Fruit fly (Drosophila melanogaster) whole organism, wandering third instar larva: Measurements from ENCODE around the gene CG32694.

Source experiments
- Abd-B ChIP-seq: fragments of >200 bp; optimal IDR thresholded peaks from 2 replicates; lab custom pipeline; 2017; ENCODE audit warnings: missing biosample characterization, missing genetic modification characterization
- CG9705 ChIP-seq: fragments of 200-800 bp; sonication (Bioruptor generic); optimal IDR thresholded peaks from 2 replicates; lab custom pipeline; 2018; ENCODE audit warnings: missing biosample characterization, mild to moderate bottlenecking, missing genetic modification characterization
- CrebA ChIP-seq: fragments of 200-800 bp; sonication (Bioruptor generic); optimal IDR thresholded peaks from 2 replicates; lab custom pipeline; 2016; ENCODE audit warnings: missing biosample characterization, mild to moderate bottlenecking, missing genetic modification characterization, borderline replicate concordance
- Dif ChIP-seq: fragments of 200-275, 200-300 bp; sonication (Bioruptor generic); optimal IDR thresholded peaks from 2 replicates; lab custom pipeline; 2018; ENCODE audit warnings: missing biosample characterization, missing genetic modification characterization; ENCODE audit not compliant: partially characterized antibody
- GATAd ChIP-seq: sonication (Bioruptor generic); optimal IDR thresholded peaks from 2 replicates; lab custom pipeline; 2016; ENCODE audit warnings: missing biosample characterization, missing genetic modification characterization
- HLH106 ChIP-seq: fragments of 200-800 bp; optimal IDR thresholded peaks from 3 replicates; lab custom pipeline; 2019; ENCODE audit warnings: missing biosample characterization, mild to moderate bottlenecking, missing genetic modification characterization, moderate library complexity
- Hnf4 ChIP-seq: fragments of 200-800 bp; sonication (Bioruptor generic); optimal IDR thresholded peaks from 2 replicates; lab custom pipeline; 2016; ENCODE audit warnings: missing biosample characterization, mild to moderate bottlenecking, missing genetic modification characterization
- Hr83 ChIP-seq: fragments of 200-300 bp; sonication (Bioruptor generic); optimal IDR thresholded peaks from 2 replicates; lab custom pipeline; 2016; ENCODE audit warnings: missing biosample characterization, mild to moderate bottlenecking, missing genetic modification characterization, moderate library complexity; ENCODE audit not compliant: poor library complexity, severe bottlenecking
- Jra ChIP-seq: sonication (Bioruptor generic); optimal IDR thresholded peaks from 2 replicates; lab custom pipeline; 2016; ENCODE audit warnings: missing biosample characterization, missing genetic modification characterization
- Mio ChIP-seq: sonication (Bioruptor generic); optimal IDR thresholded peaks from 2 replicates; lab custom pipeline; 2016; ENCODE audit warnings: missing biosample characterization, missing genetic modification characterization
- Myc ChIP-seq: fragments of >200 bp; optimal IDR thresholded peaks from 2 replicates; lab custom pipeline; 2017
- N ChIP-seq: fragments of >200 bp; optimal IDR thresholded peaks from 2 replicates; lab custom pipeline; 2018; ENCODE audit warnings: missing biosample characterization, missing external identifiers, missing genetic modification characterization
- OdsH ChIP-seq: fragments of 200-800 bp; sonication (Bioruptor generic); optimal IDR thresholded peaks from 2 replicates; lab custom pipeline; 2016; ENCODE audit warnings: missing biosample characterization, mild to moderate bottlenecking, missing genetic modification characterization
- Rel ChIP-seq, 2 experiments: fragments of 200-800 bp; sonication (Bioruptor generic) in 1 of 2; optimal IDR thresholded peaks; 2 replicates in 1 of 2; 3 replicates in 1 of 2; lab custom pipeline; 2016 to 2019; ENCODE audit warnings: mild to moderate bottlenecking in 2 of 2, missing biosample characterization in 2 of 2, missing genetic modification characterization in 2 of 2, moderate library complexity in 1 of 2
- Sp1 ChIP-seq: fragments of 200-800 bp; sonication (Bioruptor generic); optimal IDR thresholded peaks from 3 replicates; lab custom pipeline; 2019; ENCODE audit warnings: missing biosample characterization, mild to moderate bottlenecking, missing genetic modification characterization, moderate library complexity
- br ChIP-seq: fragments of 200-800 bp; sonication (Bioruptor generic); optimal IDR thresholded peaks from 2 replicates; lab custom pipeline; 2016; ENCODE audit warnings: missing biosample characterization, missing genetic modification characterization
- dl ChIP-seq, 2 experiments: fragments of 175-275, 200-275 bp in 1 of 2; fragments of 200-275 bp in 1 of 2; sonication (Bioruptor generic); optimal IDR thresholded peaks; lab custom pipeline; 2018; ENCODE audit warnings: mild to moderate bottlenecking in 2 of 2, missing biosample characterization in 2 of 2, missing genetic modification characterization in 2 of 2, moderate library complexity in 2 of 2; ENCODE audit not compliant: partially characterized antibody in 2 of 2, insufficient read depth in 1 of 2
- dmrt93B ChIP-seq: fragments of 200-800 bp; sonication (Bioruptor generic); optimal IDR thresholded peaks from 2 replicates; lab custom pipeline; 2018; ENCODE audit warnings: missing biosample characterization, mild to moderate bottlenecking, missing genetic modification characterization
- dsf ChIP-seq: sonication (Bioruptor generic); optimal IDR thresholded peaks from 2 replicates; lab custom pipeline; 2016; ENCODE audit warnings: missing biosample characterization, missing genetic modification characterization, borderline replicate concordance
- ey ChIP-seq: fragments of 200-800 bp; sonication (Bioruptor generic); optimal IDR thresholded peaks from 2 replicates; lab custom pipeline; 2016; ENCODE audit warnings: missing biosample characterization, missing genetic modification characterization
- foxo ChIP-seq, 2 experiments: fragments of 200-800 bp; sonication (Bioruptor generic); optimal IDR thresholded peaks; 2 replicates in 1 of 2; 3 replicates in 1 of 2; lab custom pipeline; 2016 to 2017; ENCODE audit warnings: missing biosample characterization in 2 of 2, missing genetic modification characterization in 2 of 2
- fru ChIP-seq: fragments of 200-800 bp; sonication (Bioruptor generic); optimal IDR thresholded peaks from 3 replicates; lab custom pipeline; 2016; ENCODE audit warnings: missing biosample characterization, mild to moderate bottlenecking, missing genetic modification characterization
- h ChIP-seq: fragments of 200-800 bp; sonication (Bioruptor generic); optimal IDR thresholded peaks from 3 replicates; lab custom pipeline; 2016; ENCODE audit warnings: missing biosample characterization, mild to moderate bottlenecking, missing genetic modification characterization
- jim ChIP-seq: fragments of 175-275, 200-325 bp; sonication (Bioruptor generic); optimal IDR thresholded peaks from 2 replicates; lab custom pipeline; 2016; ENCODE audit warnings: missing biosample characterization, mild to moderate bottlenecking, missing genetic modification characterization
- lola ChIP-seq: fragments of >200 bp; optimal IDR thresholded peaks from 2 replicates; lab custom pipeline; 2017; ENCODE audit warnings: missing biosample characterization, missing genetic modification characterization
- pan ChIP-seq: fragments of >200 bp; optimal IDR thresholded peaks from 2 replicates; lab custom pipeline; 2017
- psq ChIP-seq: fragments of 200-800 bp; sonication (Bioruptor generic); optimal IDR thresholded peaks from 3 replicates; lab custom pipeline; 2017; ENCODE audit warnings: missing biosample characterization, mild to moderate bottlenecking, missing genetic modification characterization, moderate library complexity
- rgr ChIP-seq: fragments of 200-800 bp; sonication (Bioruptor generic); optimal IDR thresholded peaks from 3 replicates; lab custom pipeline; 2016; ENCODE audit warnings: missing biosample characterization, mild to moderate bottlenecking, missing genetic modification characterization
- sage ChIP-seq: fragments of 200-800 bp; sonication (Bioruptor generic); optimal IDR thresholded peaks from 2 replicates; lab custom pipeline; 2016; ENCODE audit warnings: missing biosample characterization, mild to moderate bottlenecking, missing genetic modification characterization
- sv ChIP-seq: fragments of 200-800 bp; sonication (Bioruptor generic); optimal IDR thresholded peaks from 3 replicates; lab custom pipeline; 2016; ENCODE audit warnings: missing biosample characterization, missing genetic modification characterization
- tai ChIP-seq: sonication (Bioruptor generic); optimal IDR thresholded peaks from 2 replicates; lab custom pipeline; 2016; ENCODE audit warnings: missing biosample characterization, missing genetic modification characterization
- woc ChIP-seq: sonication (Bioruptor generic); optimal IDR thresholded peaks from 2 replicates; lab custom pipeline; 2016; ENCODE audit warnings: missing biosample characterization, mild to moderate bottlenecking, missing genetic modification characterization

The CG32694 gene

dm6 chrX:10008576-10009260 is 19.2 kb downstream of the CG32694 start, which contains the start of gene CG33557:
TSS of gene CG33557 (plus strand) at chrX:10009210.
- TF ChIP-seq OdsH (GFP tag; lab: Kevin White, UChicago) (no peak), CG9705 (no peak), lola (GFP tag; lab: Kevin White, UChicago) (no peak), dmrt93B (GFP tag; lab: Kevin White, UChicago) (no peak), dl (GFP tag; optimal IDR thresholded peaks at IDR 0.05; lab: Kevin White, UChicago; ENCODE audit: insufficient read depth in 1 of 2, partially characterized antibody in 2 of 2) (no peak), fru (GFP tag; lab: Kevin White, UChicago) (no peak), foxo (GFP tag; optimal IDR thresholded peaks at IDR 0.05; lab: Kevin White, UChicago) (no peak), Myc (lab: Kevin White, UChicago) (no peak), br (GFP tag; lab: Kevin White, UChicago) (no peak), pan (no peak), psq (GFP tag; lab: Kevin White, UChicago) (no peak), Jra (GFP tag; lab: Kevin White, UChicago) (no peak), tai (GFP tag; lab: Kevin White, UChicago) (no peak), Mio (GFP tag; lab: Kevin White, UChicago) (no peak), Dif (GFP tag; lab: Kevin White, UChicago) (no peak), sv (no peak), jim (GFP tag; lab: Kevin White, UChicago) (no peak), N (GFP tag; lab: Kevin White, UChicago) (no peak), Rel (GFP tag; optimal IDR thresholded peaks at IDR 0.05; lab: Kevin White, UChicago) (no peak), Rel (tag; optimal IDR thresholded peaks at IDR 0.05; lab: Kevin White, UChicago) (no peak)

DNA sequence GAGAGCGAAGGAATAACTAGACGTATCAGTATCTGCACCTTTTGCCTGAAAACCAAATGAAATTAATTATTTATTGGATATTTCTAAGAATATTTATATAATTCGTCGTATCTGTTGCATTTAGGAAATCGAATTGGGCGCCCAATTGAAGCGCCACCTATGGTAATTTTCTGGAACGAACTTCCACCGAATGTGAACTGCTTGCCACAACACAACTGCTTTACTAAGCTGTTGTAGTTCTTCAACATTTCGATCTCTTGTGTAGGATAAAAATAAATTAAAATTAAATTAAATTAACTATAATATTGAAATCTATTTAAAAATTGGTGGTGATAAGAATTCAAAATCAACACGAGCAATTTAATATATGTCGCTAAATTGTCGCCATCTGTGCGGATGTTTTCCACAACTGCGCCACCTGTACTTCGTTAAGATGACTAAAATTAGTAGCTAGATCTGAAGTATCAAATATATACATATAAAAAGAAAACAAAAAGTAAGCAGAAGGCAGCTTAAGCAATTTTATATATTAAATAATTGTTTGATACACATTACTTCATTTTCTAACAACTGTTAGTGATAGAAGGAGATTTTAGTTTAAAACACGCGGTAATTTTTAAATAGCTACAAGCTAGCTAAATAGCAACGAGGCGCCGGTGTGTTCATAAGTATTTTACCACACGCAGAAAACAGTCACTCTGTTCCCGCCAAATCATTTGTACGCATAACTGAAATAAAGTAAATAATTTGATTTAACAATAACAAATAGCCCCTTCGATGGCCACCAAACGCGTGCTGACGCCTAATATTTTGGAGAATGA is 20.5 kb downstream of the CG32694 start, which contains the start of gene Dna2:
Gene Dna2, plus strand, starts transcription at position 688 of the 821 bp plus-strand sequence.
- no peak for TF ChIP-seq Abd-B (GFP tag; lab: Kevin White, UChicago)
- no peak for TF ChIP-seq h (GFP tag; lab: Kevin White, UChicago)
- peak; percentile 82 for TF ChIP-seq Myc (lab: Kevin White, UChicago)
- TF ChIP-seq foxo (GFP tag; optimal IDR thresholded peaks at IDR 0.05; lab: Kevin White, UChicago), result peak in 1 of 2 experiments; percentile 22
- no peak for TF ChIP-seq Jra (GFP tag; lab: Kevin White, UChicago)
- TF ChIP-seq HLH106 (tag; lab: Kevin White, UChicago), result peak; percentile 37
- no peak for TF ChIP-seq Dif (GFP tag; lab: Kevin White, UChicago)
- no peak for TF ChIP-seq tai (GFP tag; lab: Kevin White, UChicago)

DNA sequence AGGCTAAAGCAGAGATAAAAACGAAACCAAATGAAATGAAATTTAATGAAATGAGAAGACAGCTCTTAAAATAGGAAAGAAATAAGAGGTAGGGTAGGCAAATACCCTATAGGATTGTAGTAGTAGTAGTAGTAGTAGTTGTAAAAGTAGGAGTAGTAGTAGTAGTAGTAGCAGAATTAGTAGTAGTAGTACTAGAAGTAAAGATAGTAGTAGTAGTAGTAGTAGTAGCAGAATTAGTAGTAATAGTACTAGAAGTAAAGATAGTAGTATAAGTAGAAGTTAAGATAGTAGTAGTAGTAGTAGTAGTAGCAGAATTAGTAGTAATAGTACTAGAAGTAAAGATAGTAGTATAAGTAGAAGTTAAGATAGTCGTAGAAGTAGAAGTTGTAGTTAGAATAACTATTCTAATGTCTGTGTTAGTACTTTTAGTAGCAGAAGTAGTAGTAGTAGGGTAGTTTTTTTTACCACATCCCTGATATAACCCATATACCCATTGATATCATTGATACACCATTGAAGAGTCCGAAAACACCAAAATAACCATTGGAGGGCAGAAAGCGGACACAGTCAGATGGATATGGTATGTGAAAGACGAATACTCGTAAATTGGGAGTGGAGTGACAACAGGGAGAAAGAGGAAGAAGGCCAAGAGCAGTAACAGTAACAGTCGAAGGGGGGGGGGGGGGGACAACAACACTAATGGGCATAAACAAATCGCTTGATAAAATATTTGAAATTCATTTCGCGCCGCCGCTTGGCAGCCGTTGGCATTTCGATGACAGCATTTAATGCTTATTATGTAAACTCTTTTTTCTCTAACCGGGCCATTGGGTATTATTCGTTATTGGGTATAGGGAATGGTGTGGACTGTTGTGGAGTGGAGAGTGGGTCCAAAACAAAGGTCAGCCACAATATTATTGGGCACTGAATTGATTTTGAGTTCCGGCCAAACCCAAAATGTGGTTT is 25.5 kb downstream of the CG32694 start:
- TF ChIP-seq CG9705 (no peak), OdsH (GFP tag; lab: Kevin White, UChicago) (no peak), N (GFP tag; lab: Kevin White, UChicago) (no peak), sv (no peak), jim (GFP tag; lab: Kevin White, UChicago) (no peak), Hr83 (GFP tag; lab: Kevin White, UChicago) (no peak), Myc (lab: Kevin White, UChicago) (no peak)

DNA sequence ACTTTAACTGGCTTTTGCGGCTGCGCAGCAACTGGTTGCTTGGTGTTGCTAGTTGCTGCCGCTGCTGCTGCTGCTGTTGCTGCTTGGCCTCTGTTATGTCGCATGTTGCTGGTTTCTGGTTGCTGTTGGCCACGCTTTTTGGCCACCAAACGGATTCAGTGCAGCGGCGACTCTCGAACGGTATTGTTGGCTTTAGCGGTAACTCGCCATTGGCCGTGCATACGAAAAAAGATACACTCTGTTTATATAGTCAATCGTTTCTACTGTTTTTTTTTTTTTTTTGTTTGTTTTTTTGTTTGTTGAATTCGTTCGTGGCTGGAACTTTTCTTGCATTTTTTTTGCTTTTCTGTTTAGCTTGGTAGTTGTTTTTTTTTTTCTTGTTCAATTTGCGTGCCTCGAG is 27.2 kb downstream of the CG32694 start, which contains the start of gene Cht6:
Gene Cht6, plus strand, starts transcription at position 122 of the 400 bp plus-strand sequence.
- TF ChIP-seq fru (GFP tag; lab: Kevin White, UChicago) (peak; percentile 39), CrebA (GFP tag; lab: Kevin White, UChicago) (no peak)

DNA sequence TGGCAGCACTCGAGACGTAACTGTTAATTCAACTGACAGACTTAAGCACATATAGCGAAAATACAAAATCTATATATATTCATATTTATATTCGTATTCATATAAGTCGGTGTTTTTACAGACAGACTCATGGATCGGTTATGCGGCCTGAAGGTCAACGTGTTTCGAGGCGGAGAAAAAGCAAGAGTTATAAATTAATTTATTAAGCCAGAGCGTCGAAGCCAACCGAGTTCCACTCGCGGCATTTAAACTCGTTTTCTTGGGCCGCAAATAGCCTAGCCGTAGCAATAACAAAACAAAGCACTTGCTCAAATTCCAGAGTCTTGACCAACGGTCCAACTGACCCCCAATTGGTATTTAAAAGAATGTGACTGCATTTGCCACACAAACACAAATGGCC is 31.4 kb downstream of the CG32694 start:
- TF ChIP-seq HLH106 (tag; lab: Kevin White, UChicago), result no peak
- no peak for TF ChIP-seq woc (GFP tag; lab: Kevin White, UChicago)
- TF ChIP-seq Hnf4 (GFP tag; lab: Kevin White, UChicago), result no peak
- no peak for TF ChIP-seq lola (GFP tag; lab: Kevin White, UChicago)
- TF ChIP-seq Mio (GFP tag; lab: Kevin White, UChicago), result no peak
- TF ChIP-seq dl (GFP tag; optimal IDR thresholded peaks at IDR 0.05; lab: Kevin White, UChicago; ENCODE audit: insufficient read depth in 1 of 2, partially characterized antibody in 2 of 2), result no peak
- no peak for TF ChIP-seq psq (GFP tag; lab: Kevin White, UChicago)
- no peak for TF ChIP-seq Hr83 (GFP tag; lab: Kevin White, UChicago)
- TF ChIP-seq rgr (GFP tag; lab: Kevin White, UChicago), result no peak
- TF ChIP-seq sage (GFP tag; lab: Kevin White, UChicago), result no peak
- no peak for TF ChIP-seq GATAd (GFP tag; lab: Kevin White, UChicago)
- TF ChIP-seq Rel (GFP tag; optimal IDR thresholded peaks at IDR 0.05; lab: Kevin White, UChicago), result no peak
- TF ChIP-seq Rel (tag; optimal IDR thresholded peaks at IDR 0.05; lab: Kevin White, UChicago), result no peak
- TF ChIP-seq dsf (GFP tag; lab: Kevin White, UChicago), result no peak
- TF ChIP-seq ey (GFP tag; lab: Kevin White, UChicago), result no peak
- TF ChIP-seq br (GFP tag; lab: Kevin White, UChicago), result no peak
- no peak for TF ChIP-seq Sp1 (GFP tag; lab: Kevin White, UChicago)
